Fruit fly (Drosophila melanogaster) Kc167 (cell line): ENCODE measurements around the gene CG6770.

ENCODE experiments used
- h ChIP-seq: fragments of >200 bp; optimal IDR thresholded peaks from 3 replicates; lab custom pipeline; 2018; ENCODE audit warnings: missing external identifiers
- psq ChIP-seq: fragments of >200 bp; optimal IDR thresholded peaks from 2 replicates; lab custom pipeline; 2017; ENCODE audit warnings: missing external identifiers

dm6 chr2L:12085619-12086171 is 39.8 kb upstream of the CG6770 start, which contains the start of gene prd:
- TF ChIP-seq h (lab: Kevin White, UChicago) (no peak), psq (lab: Kevin White, UChicago) (no peak)
